Worm (Caenorhabditis elegans) whole organism, late embryonic: ENCODE measurements around the gene T16G1.13.

Experiments used
- K09A11.1 ChIP-seq: sonication (generic microtip); optimal IDR thresholded peaks from 2 replicates; lab custom pipeline; 2017; ENCODE audit warnings: antibody characterized with exemption, mild to moderate bottlenecking, missing genetic modification characterization, missing compliant biosample characterization; ENCODE audit not compliant: insufficient read depth
- T23F11.4 ChIP-seq: fragments of 200-800 bp; sonication (Bioruptor generic); optimal IDR thresholded peaks from 2 replicates; lab custom pipeline; 2018; ENCODE audit warnings: mild to moderate bottlenecking, missing genetic modification characterization, missing compliant biosample characterization
- ahr-1 ChIP-seq: sonication (generic microtip); optimal IDR thresholded peaks from 2 replicates; lab custom pipeline; 2016; ENCODE audit warnings: missing genetic modification characterization, missing compliant biosample characterization
- ama-1 ChIP-seq: fragments of 150-350 bp; optimal IDR thresholded peaks from 2 replicates; lab custom pipeline; 2014
- ceh-2 ChIP-seq: sonication (generic microtip); optimal IDR thresholded peaks from 2 replicates; lab custom pipeline; 2016; ENCODE audit warnings: missing genotype, missing genetic modification characterization, missing compliant biosample characterization
- ceh-30 ChIP-seq: fragments of 150-350 bp; optimal IDR thresholded peaks from 2 replicates; lab custom pipeline; 2014; ENCODE audit warnings: missing biosample characterization, missing genetic modification characterization
- ceh-31 ChIP-seq: sonication (generic microtip); optimal IDR thresholded peaks from 2 replicates; lab custom pipeline; 2016; ENCODE audit warnings: missing genetic modification characterization, missing compliant biosample characterization
- ceh-45 ChIP-seq: fragments of 200-800 bp; sonication (Bioruptor generic); IDR thresholded peaks from 2 replicates; pipeline ENCODE4 v1.3.6; 2022; ENCODE audit warnings: missing genetic modification reagents, missing genetic modification characterization, missing compliant biosample characterization
- ceh-48 ChIP-seq: sonication (generic microtip); optimal IDR thresholded peaks from 2 replicates; lab custom pipeline; 2016; ENCODE audit warnings: missing genetic modification characterization, inconsistent platforms, missing compliant biosample characterization
- ceh-6 ChIP-seq: fragments of 200-800 bp; sonication (Bioruptor generic); optimal IDR thresholded peaks from 2 replicates; lab custom pipeline; 2018; ENCODE audit warnings: mild to moderate bottlenecking, missing genetic modification characterization, missing compliant biosample characterization
- che-1 ChIP-seq: sonication (generic microtip); optimal IDR thresholded peaks from 2 replicates; lab custom pipeline; 2016; ENCODE audit warnings: mild to moderate bottlenecking, missing genetic modification characterization, missing compliant biosample characterization
- dmd-4 ChIP-seq: sonication (generic microtip); optimal IDR thresholded peaks from 2 replicates; lab custom pipeline; 2016; ENCODE audit warnings: borderline replicate concordance, missing genetic modification characterization, missing compliant biosample characterization
- dve-1 ChIP-seq: sonication (generic microtip); optimal IDR thresholded peaks from 2 replicates; lab custom pipeline; 2017; ENCODE audit warnings: antibody characterized with exemption, mild to moderate bottlenecking, missing genetic modification characterization, missing compliant biosample characterization
- ets-4 ChIP-seq: sonication (generic microtip); optimal IDR thresholded peaks from 2 replicates; lab custom pipeline; 2016; ENCODE audit warnings: missing genetic modification characterization, missing compliant biosample characterization
- eyg-1 ChIP-seq: sonication (generic microtip); optimal IDR thresholded peaks from 2 replicates; lab custom pipeline; 2016; ENCODE audit warnings: missing genotype, missing genetic modification characterization, missing compliant biosample characterization
- fkh-10 ChIP-seq: fragments of 150-350 bp; optimal IDR thresholded peaks from 2 replicates; lab custom pipeline; 2014; ENCODE audit warnings: missing biosample characterization, missing genetic modification reagents, missing genetic modification characterization
- gmeb-2 ChIP-seq: sonication (generic microtip); optimal IDR thresholded peaks from 2 replicates; lab custom pipeline; 2016; ENCODE audit warnings: missing genetic modification characterization, inconsistent platforms, missing compliant biosample characterization
- hlh-15 ChIP-seq: sonication (generic microtip); optimal IDR thresholded peaks from 2 replicates; lab custom pipeline; 2016; ENCODE audit warnings: missing genetic modification characterization, missing compliant biosample characterization
- hlh-30 ChIP-seq: sonication (generic microtip); optimal IDR thresholded peaks from 2 replicates; lab custom pipeline; 2017; ENCODE audit warnings: antibody characterized with exemption, missing genetic modification characterization, missing compliant biosample characterization; ENCODE audit not compliant: insufficient read depth
- lim-6 ChIP-seq: sonication (generic microtip); optimal IDR thresholded peaks from 2 replicates; lab custom pipeline; 2016; ENCODE audit warnings: missing genetic modification characterization, missing compliant biosample characterization
- lin-11 ChIP-seq: fragments of 200-800 bp; sonication (Bioruptor generic); optimal IDR thresholded peaks from 2 replicates; lab custom pipeline; 2018; ENCODE audit warnings: mild to moderate bottlenecking, missing genetic modification characterization, missing compliant biosample characterization
- madf-2 ChIP-seq: sonication (generic microtip); optimal IDR thresholded peaks from 2 replicates; lab custom pipeline; 2017; ENCODE audit warnings: missing genetic modification characterization, missing compliant biosample characterization
- mec-3 ChIP-seq: sonication (generic microtip); optimal IDR thresholded peaks from 2 replicates; lab custom pipeline; 2016; ENCODE audit warnings: borderline replicate concordance, missing genetic modification characterization, missing compliant biosample characterization
- nfya-1 ChIP-seq: sonication (generic microtip); optimal IDR thresholded peaks from 2 replicates; lab custom pipeline; 2017; ENCODE audit warnings: missing genetic modification characterization, mild to moderate bottlenecking, missing compliant biosample characterization, antibody characterized with exemption, moderate library complexity
- nhr-11 ChIP-seq: fragments of 150-350 bp; optimal IDR thresholded peaks from 2 replicates; lab custom pipeline; 2014; ENCODE audit warnings: missing biosample characterization, missing genetic modification characterization
- pag-3 ChIP-seq: sonication (generic microtip); optimal IDR thresholded peaks from 2 replicates; lab custom pipeline; 2016; ENCODE audit warnings: missing compliant biosample characterization, missing genetic modification characterization, borderline replicate concordance
- pros-1 ChIP-seq: fragments of 150-350 bp; optimal IDR thresholded peaks from 2 replicates; lab custom pipeline; 2014; ENCODE audit warnings: missing biosample characterization, missing genetic modification reagents, missing genetic modification characterization
- rnt-1 ChIP-seq: sonication (generic microtip); optimal IDR thresholded peaks from 2 replicates; lab custom pipeline; 2016; ENCODE audit warnings: missing genetic modification characterization, missing compliant biosample characterization
- sox-2 ChIP-seq: fragments of 200-800 bp; sonication (Bioruptor generic); IDR thresholded peaks from 2 replicates; pipeline ENCODE4 v1.3.6; 2022; ENCODE audit warnings: missing genetic modification reagents, missing genetic modification characterization, missing compliant biosample characterization
- sox-4 ChIP-seq: sonication (generic microtip); optimal IDR thresholded peaks from 2 replicates; lab custom pipeline; 2017; ENCODE audit warnings: mild to moderate bottlenecking, missing genetic modification characterization, inconsistent platforms, missing compliant biosample characterization
- syd-9 ChIP-seq: sonication (generic microtip); optimal IDR thresholded peaks from 2 replicates; lab custom pipeline; 2016; ENCODE audit warnings: mild to moderate bottlenecking, missing genetic modification characterization, moderate library complexity, missing compliant biosample characterization
- tbx-2 ChIP-seq: sonication (generic microtip); optimal IDR thresholded peaks from 2 replicates; lab custom pipeline; 2016; ENCODE audit warnings: missing genetic modification characterization, missing compliant biosample characterization
- unc-42 ChIP-seq: sonication (generic microtip); optimal IDR thresholded peaks from 2 replicates; lab custom pipeline; 2016; ENCODE audit warnings: missing genotype, missing genetic modification characterization, missing compliant biosample characterization
- unc-55 ChIP-seq: sonication (generic microtip); optimal IDR thresholded peaks from 2 replicates; lab custom pipeline; 2017; ENCODE audit warnings: missing biosample characterization, missing genetic modification reagents, missing genetic modification characterization
- ztf-16 ChIP-seq: sonication (generic microtip); optimal IDR thresholded peaks from 2 replicates; lab custom pipeline; 2017; ENCODE audit warnings: missing genetic modification characterization, missing compliant biosample characterization

Gene T16G1.13

DNA sequence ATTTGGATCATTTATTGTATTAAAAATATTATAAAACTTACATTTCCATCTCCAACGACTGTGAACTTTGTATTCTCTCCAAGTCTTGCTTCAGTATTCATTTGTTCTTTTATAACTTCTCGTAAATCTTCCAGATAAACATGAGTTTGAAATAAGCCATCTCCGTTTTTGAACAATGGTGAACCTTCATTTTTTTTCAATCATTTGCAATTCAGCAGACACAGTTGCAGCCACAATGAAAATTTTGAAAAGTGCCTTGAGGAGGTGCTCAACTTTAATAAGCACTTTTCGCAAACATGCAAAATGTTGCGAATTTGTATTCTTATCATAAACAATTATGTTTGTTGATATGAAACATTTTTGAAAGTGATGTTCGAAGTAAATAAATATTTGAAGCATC is 5.5 kb upstream of the T16G1.13 start, which contains the start of gene T16G1.3:
TSS of gene T16G1.3 (minus strand) at position 101 of the 400 bp plus-strand sequence.
- TF ChIP-seq lim-6 (tag; lab: Kevin White, UChicago), result no peak
- no peak for TF ChIP-seq K09A11.1
- TF ChIP-seq ceh-31, result no peak
- no peak for TF ChIP-seq eyg-1 (tag; lab: Kevin White, UChicago)
- TF ChIP-seq ceh-45, result no peak
- TF ChIP-seq syd-9 (tag; lab: Kevin White, UChicago), result no peak
- TF ChIP-seq unc-42 (tag; lab: Kevin White, UChicago), result no peak
- TF ChIP-seq ets-4 (tag; lab: Kevin White, UChicago), result no peak
- TF ChIP-seq ama-1 (lab: Kevin White, UChicago), result no peak
- no peak for TF ChIP-seq ceh-2
- TF ChIP-seq mec-3, result no peak
- TF ChIP-seq hlh-30, result no peak
- TF ChIP-seq che-1, result no peak
- TF ChIP-seq T23F11.4 (GFP tag; lab: Kevin White, UChicago), result no peak
- TF ChIP-seq fkh-10 (GFP tag; lab: Kevin White, UChicago), result no peak

- TF ChIP-seq sox-2 (GFP tag; lab: Robert Waterston, UW) (no peak), pag-3 (tag; lab: Kevin White, UChicago) (no peak), unc-42 (tag; lab: Kevin White, UChicago) (no peak), K09A11.1 (no peak), ceh-31 (no peak), hlh-15 (tag; lab: Kevin White, UChicago) (no peak), gmeb-2 (no peak), ahr-1 (no peak), pros-1 (tag; lab: Kevin White, UChicago) (no peak), nhr-11 (tag; lab: Kevin White, UChicago) (no peak), lin-11 (no peak), ceh-30 (no peak)
Measured at ce11 chrV:12944775-12945174, 4.9 kb upstream of the T16G1.13 start, which contains the start of gene grl-2. Gene grl-2 (plus strand): TSS chrV:12945075.

DNA sequence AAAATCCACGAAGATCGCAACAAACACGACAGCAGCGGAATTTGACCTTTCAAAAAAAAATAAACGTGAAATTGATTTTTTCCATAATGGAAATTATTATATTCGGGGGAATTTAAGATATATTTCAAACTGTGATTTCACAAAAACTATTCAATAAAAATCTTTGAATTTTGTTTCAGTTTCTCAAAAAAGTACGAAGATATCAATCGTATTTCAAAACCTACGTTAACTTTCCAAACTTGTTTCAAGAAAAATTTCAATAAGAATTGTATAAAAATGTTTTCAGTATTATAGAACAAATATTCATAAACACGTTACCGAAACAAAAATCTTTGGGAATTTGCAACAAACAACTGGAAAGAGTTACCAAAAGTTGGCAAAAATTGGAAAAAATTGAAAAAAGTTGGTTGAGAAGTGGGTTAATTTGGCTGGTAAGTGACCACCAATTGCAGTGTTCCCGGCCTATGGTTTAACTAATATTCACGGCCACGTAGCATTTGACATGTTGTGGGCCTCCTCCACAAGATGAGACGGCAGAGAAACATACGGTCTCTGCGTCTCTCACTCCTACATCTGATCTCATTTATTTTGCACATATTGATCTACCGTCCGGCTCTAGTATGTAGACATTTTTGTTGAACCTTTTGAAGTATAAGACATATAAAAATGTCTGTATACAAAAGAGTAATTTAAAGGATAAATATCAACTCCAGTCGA is 1.3 kb downstream of the T16G1.13 start, which contains the start of the genes T16G1.9 and T16G1.18:
TSS of gene T16G1.9 (minus strand) at position 51 of the 717 bp plus-strand sequence.
TSS of gene T16G1.18 (plus strand) at position 493 of the 717 bp plus-strand sequence.
- TF ChIP-seq nfya-1 (peak; percentile 54), tbx-2 (tag; lab: Kevin White, UChicago) (peak; percentile 41), ets-4 (tag; lab: Kevin White, UChicago) (no peak), ceh-31 (peak; percentile 23), sox-4 (no peak), eyg-1 (tag; lab: Kevin White, UChicago) (no peak), unc-55 (peak; percentile 24), ceh-30 (no peak), ceh-48 (tag; lab: Kevin White, UChicago) (peak; percentile 47), madf-2 (tag; lab: Kevin White, UChicago) (no peak), ztf-16 (no peak), rnt-1 (tag; lab: Kevin White, UChicago) (no peak), K09A11.1 (no peak), unc-42 (tag; lab: Kevin White, UChicago) (peak; percentile 50), dmd-4 (no peak), lin-11 (no peak), dve-1 (no peak)

DNA sequence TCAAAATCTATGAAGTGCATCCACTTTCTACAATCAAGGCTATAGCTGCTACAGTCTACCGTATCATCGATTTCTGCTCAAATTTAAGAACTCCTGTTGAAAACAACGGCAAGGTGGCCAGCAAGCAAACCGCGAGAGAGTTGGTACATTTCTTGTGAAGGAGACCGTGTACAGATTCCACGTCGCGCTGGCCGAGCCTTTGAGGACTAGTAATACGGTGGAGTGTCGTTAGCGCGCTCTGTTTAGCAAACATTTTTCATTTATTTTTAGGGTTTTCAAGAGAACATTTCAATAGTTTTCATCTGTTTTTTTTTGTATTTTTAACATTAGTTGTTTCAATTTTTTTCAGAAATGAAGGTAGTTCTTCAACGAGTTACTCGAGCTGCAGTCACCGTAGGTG is 2.6 kb downstream of the T16G1.13 start, which contains the start of gene pqn-68:
TSS of gene pqn-68 (plus strand) at position 350 of the 400 bp plus-strand sequence.
- TF ChIP-seq ceh-6 (GFP tag; lab: Kevin White, UChicago), result no peak
- peak; percentile 10 for TF ChIP-seq ceh-2
- TF ChIP-seq ets-4 (tag; lab: Kevin White, UChicago), result peak; percentile 1
- TF ChIP-seq ceh-31, result peak; percentile 4
